Worm (Caenorhabditis elegans): ENCODE data around the gene vit-2.

DNA sequence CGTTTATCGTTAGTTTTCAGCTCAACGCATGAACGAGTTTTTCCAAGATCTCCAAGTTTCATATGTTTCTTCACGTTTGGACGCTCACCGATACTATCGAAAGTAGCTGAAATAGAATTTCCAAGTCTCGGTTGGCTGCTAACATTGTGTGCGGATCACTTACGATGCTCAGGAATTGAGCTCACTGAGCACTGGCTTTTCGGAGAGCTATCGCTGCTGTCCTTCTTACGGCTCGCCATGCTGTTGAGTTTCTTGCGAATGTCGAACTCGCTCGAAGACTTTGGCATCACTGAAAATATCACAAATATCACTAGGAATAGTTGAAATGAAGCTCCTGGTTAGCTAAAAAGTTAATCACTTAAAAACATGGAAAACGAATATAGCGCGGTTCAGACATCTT, 51.0 kb downstream of the vit-2 start:
- TF ChIP-seq dao-5 (tag; optimal IDR thresholded peaks at IDR 0.05): no peak
- no peak for TF ChIP-seq him-1 (tag; optimal IDR thresholded peaks at IDR 0.05)
- no peak for TF ChIP-seq W03F9.2 (tag; optimal IDR thresholded peaks at IDR 0.05)
